Fruit fly (Drosophila melanogaster): ENCODE measurements around the gene CG42464.

Gene CG42464

DNA sequence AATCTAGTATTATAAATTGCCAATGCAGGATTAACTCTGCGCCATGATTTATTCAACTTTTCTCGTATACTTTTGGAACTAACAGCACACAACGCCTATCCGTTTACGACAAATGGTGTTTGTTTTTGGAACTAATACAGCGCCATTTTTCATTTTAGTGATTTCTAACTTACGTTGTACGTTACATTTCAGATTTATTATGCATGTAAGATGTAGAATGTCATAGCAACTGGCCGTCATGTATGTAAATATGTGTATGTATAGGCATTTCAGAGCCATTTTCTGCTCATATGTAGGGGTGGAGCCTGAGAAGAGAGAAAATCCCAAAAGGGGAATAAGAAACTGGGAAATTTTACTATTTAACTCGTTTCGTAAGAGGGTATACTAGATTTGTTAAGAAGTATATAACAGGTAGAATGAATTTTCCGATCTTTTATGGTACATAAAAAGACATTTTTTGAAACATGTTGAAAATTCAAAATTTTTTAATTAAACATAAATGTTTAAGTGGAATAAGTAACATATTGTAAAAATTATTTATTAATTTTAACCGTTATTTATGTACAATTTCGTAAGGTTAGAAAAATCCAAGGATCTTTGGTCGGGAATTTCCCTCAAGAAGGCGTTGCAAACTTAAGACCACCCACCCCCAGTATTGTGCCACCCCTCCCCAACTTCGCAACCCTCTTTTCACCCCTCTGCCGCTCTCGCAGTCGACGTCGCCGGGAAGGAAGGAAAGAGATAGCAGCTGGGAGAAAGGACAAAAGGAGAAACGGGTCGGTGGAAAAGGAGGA lies 41.7 kb upstream of the CG42464 start (continued):
- peak; percentile 65 for TF ChIP-seq lab (GFP tag; optimal IDR thresholded peaks at IDR 0.05)
- TF ChIP-seq pho (GFP tag; optimal IDR thresholded peaks at IDR 0.05) = peak; percentile 65
- peak; percentile 75 for TF ChIP-seq CG7987 (GFP tag; optimal IDR thresholded peaks at IDR 0.05)
- TF ChIP-seq Abd-B (GFP tag; optimal IDR thresholded peaks at IDR 0.05) = peak; percentile 53
- peak; percentile 24 for TF ChIP-seq da (GFP tag; optimal IDR thresholded peaks at IDR 0.05)
- TF ChIP-seq bsh (GFP tag; optimal IDR thresholded peaks at IDR 0.05) = peak in 1 of 2 experiments; percentile 39
- TF ChIP-seq ci (GFP tag; IDR thresholded peaks at IDR 0.05) = peak; percentile 84; the same call in 2 of the 3 replicates
- TF ChIP-seq CG12659 (GFP tag; optimal IDR thresholded peaks at IDR 0.05) = peak; percentile 32
- peak; percentile 54 for TF ChIP-seq sug (tag; optimal IDR thresholded peaks at IDR 0.05)
- TF ChIP-seq yki (optimal IDR thresholded peaks at IDR 0.05) = peak; percentile 32
- TF ChIP-seq pita (GFP tag; optimal IDR thresholded peaks at IDR 0.05) = peak; percentile 66
- TF ChIP-seq Dip2 (GFP tag; IDR thresholded peaks at IDR 0.05) = peak; percentile 36; the same call in 1 of the 2 replicates
- peak; percentile 53 for TF ChIP-seq E2f2 (GFP tag; IDR thresholded peaks at IDR 0.05)
- TF ChIP-seq CG4424 (GFP tag; optimal IDR thresholded peaks at IDR 0.05) = peak; percentile 66
- peak; percentile 15 for TF ChIP-seq CG3838 (GFP tag; optimal IDR thresholded peaks at IDR 0.05)
- peak; percentile 66 for TF ChIP-seq CG1647 (GFP tag; optimal IDR thresholded peaks at IDR 0.05)
- TF ChIP-seq az2 (GFP tag; optimal IDR thresholded peaks at IDR 0.05) = peak; percentile 62
- peak; percentile 100 for TF ChIP-seq nerfin-1 (tag; optimal IDR thresholded peaks at IDR 0.05)
- TF ChIP-seq stc (GFP tag; IDR thresholded peaks at IDR 0.05) = 0 out of 2 replicates have a peak, but pooled peaks have one; percentile 17
- no peak for TF ChIP-seq Jarid2 (GFP tag; optimal IDR thresholded peaks at IDR 0.05)
- peak; percentile 3; the same call in 1 of the 3 replicates for TF ChIP-seq dysf (GFP tag; IDR thresholded peaks at IDR 0.05)
- peak; percentile 69 for TF ChIP-seq Opbp (GFP tag; IDR thresholded peaks at IDR 0.05; ENCODE audit: partially characterized antibody)
- peak; percentile 38 for TF ChIP-seq wek (GFP tag; optimal IDR thresholded peaks at IDR 0.05)
- peak; percentile 71; the same call in 2 of the 3 replicates for TF ChIP-seq ase (GFP tag; IDR thresholded peaks at IDR 0.05)
- peak; percentile 58 for TF ChIP-seq Antp (GFP tag; optimal IDR thresholded peaks at IDR 0.05)
- peak; percentile 18 for TF ChIP-seq gcm2 (GFP tag; optimal IDR thresholded peaks at IDR 0.05)
- no peak for TF ChIP-seq slou (GFP tag; optimal IDR thresholded peaks at IDR 0.05)
- no peak for TF ChIP-seq Lpt (GFP tag; optimal IDR thresholded peaks at IDR 0.05)
- peak; percentile 57 for TF ChIP-seq sisA (GFP tag; IDR thresholded peaks at IDR 0.05)
- peak; percentile 100 for TF ChIP-seq CTCF (GFP tag; optimal IDR thresholded peaks at IDR 0.05)
- peak; percentile 34 for TF ChIP-seq CG7556 (GFP tag; optimal IDR thresholded peaks at IDR 0.05)
- TF ChIP-seq wdn (GFP tag; IDR thresholded peaks at IDR 0.05) = no peak
- TF ChIP-seq CG6765 (GFP tag; optimal IDR thresholded peaks at IDR 0.05) = no peak
- peak; percentile 23 for TF ChIP-seq CG1602 (GFP tag; optimal IDR thresholded peaks at IDR 0.05)
- peak; percentile 83 for TF ChIP-seq CG13894 (tag; optimal IDR thresholded peaks at IDR 0.05)
- no peak for TF ChIP-seq CG10209 (GFP tag; optimal IDR thresholded peaks at IDR 0.05)
- peak; percentile 56 for TF ChIP-seq tx (GFP tag; optimal IDR thresholded peaks at IDR 0.05)
- peak; percentile 51 for TF ChIP-seq p53 (GFP tag; optimal IDR thresholded peaks at IDR 0.05)
- no peak for TF ChIP-seq Awh (GFP tag; IDR thresholded peaks at IDR 0.05)
- TF ChIP-seq Dp (GFP tag; optimal IDR thresholded peaks at IDR 0.05) = peak; percentile 19
- peak; percentile 61 for TF ChIP-seq ind (GFP tag; optimal IDR thresholded peaks at IDR 0.05)
- TF ChIP-seq her (GFP tag; optimal IDR thresholded peaks at IDR 0.05) = peak; percentile 57
- TF ChIP-seq Six4 (GFP tag; optimal IDR thresholded peaks at IDR 0.05) = peak; percentile 6
- no peak for TF ChIP-seq HLHmδ (GFP tag; optimal IDR thresholded peaks at IDR 0.05)
- peak; percentile 26 for TF ChIP-seq Dip3 (GFP tag; optimal IDR thresholded peaks at IDR 0.05)
- TF ChIP-seq Dek (tag; optimal IDR thresholded peaks at IDR 0.05) = peak; percentile 31
- no peak for TF ChIP-seq prd (optimal IDR thresholded peaks at IDR 0.05)
- peak; percentile 72 for TF ChIP-seq prd (GFP tag; IDR thresholded peaks at IDR 0.05)
- peak; percentile 55 for TF ChIP-seq CG31365 (tag; optimal IDR thresholded peaks at IDR 0.05)
- peak; percentile 58 for TF ChIP-seq CG12744 (GFP tag; optimal IDR thresholded peaks at IDR 0.05)

All from whole organism, embryonic.